Worm (Caenorhabditis elegans): ENCODE data around the gene F19G12.11.
A peak's percentile ranks its signal among the peaks of the same experiment; 100 is the strongest.

- TF ChIP-seq dmd-4 (tag; optimal IDR thresholded peaks at IDR 0.05; ENCODE audit: borderline replicate concordance) (no peak), ama-1 (optimal IDR thresholded peaks at IDR 0.05) (peak; percentile 2), elt-2 (tag; optimal IDR thresholded peaks at IDR 0.05) (no peak), nhr-11 (tag; optimal IDR thresholded peaks at IDR 0.05) (no peak), tbx-2 (tag; optimal IDR thresholded peaks at IDR 0.05) (no peak), pha-2 (tag; optimal IDR thresholded peaks at IDR 0.05) (no peak), nfya-1 (tag; optimal IDR thresholded peaks at IDR 0.05) (no peak), mec-3 (tag; optimal IDR thresholded peaks at IDR 0.05; ENCODE audit: borderline replicate concordance) (no peak), npax-4 (tag; optimal IDR thresholded peaks at IDR 0.05) (no peak), hlh-8 (tag; optimal IDR thresholded peaks at IDR 0.05) (no peak), ceh-48 (tag; optimal IDR thresholded peaks at IDR 0.05) (no peak), tbx-7 (tag; optimal IDR thresholded peaks at IDR 0.05) (no peak), fkh-10 (GFP tag; optimal IDR thresholded peaks at IDR 0.05) (no peak), zip-5 (tag; optimal IDR thresholded peaks at IDR 0.05) (no peak)
Observed at ce11 chrX:1445696-1446095, 19.4 kb upstream of the F19G12.11 start.
